Worm (Caenorhabditis elegans) whole organism, young adult: Measurements from ENCODE around the gene snu-23.

Experiments
- F52B5.7 ChIP-seq: sonication (generic microtip); optimal IDR thresholded peaks from 2 replicates; lab custom pipeline; 2016; ENCODE audit warnings: mild to moderate bottlenecking, missing genetic modification characterization, missing compliant biosample characterization
- bed-1 ChIP-seq: fragments of 200-800 bp; sonication (Bioruptor generic); IDR thresholded peaks from 2 replicates; pipeline ENCODE4 v1.3.6; 2022; ENCODE audit warnings: missing genetic modification reagents, missing genetic modification characterization, missing compliant biosample characterization
- cebp-2 ChIP-seq: fragments of 200-800 bp; sonication (Bioruptor generic); IDR thresholded peaks from 2 replicates; pipeline ENCODE4 v1.3.6; 2022; ENCODE audit warnings: missing genetic modification characterization, missing compliant biosample characterization
- nfya-1 ChIP-seq: sonication (generic microtip); optimal IDR thresholded peaks from 2 replicates; lab custom pipeline; 2017; ENCODE audit warnings: antibody characterized with exemption, missing compliant biosample characterization, missing genetic modification characterization, borderline replicate concordance; ENCODE audit not compliant: insufficient read depth
- sea-2 ChIP-seq: fragments of 200-800 bp; sonication (Bioruptor generic); IDR thresholded peaks from 2 replicates; pipeline ENCODE4 v1.3.6; 2022; ENCODE audit warnings: missing genetic modification characterization, missing compliant biosample characterization
- snpc-4 ChIP-seq, 5 experiments: fragments of 150-350 bp in 1 of 5; sonication (generic microtip) in 4 of 5; optimal IDR thresholded peaks; 2 replicates each; lab custom pipeline; 2014 to 2018; ENCODE audit warnings: missing genetic modification characterization in 5 of 5, missing biosample characterization in 3 of 5, antibody characterized with exemption in 2 of 5, mild to moderate bottlenecking in 2 of 5, missing compliant biosample characterization in 2 of 5, missing genotype in 2 of 5, moderate library complexity in 2 of 5, missing genetic modification reagents in 1 of 5
- ztf-28 ChIP-seq: fragments of 200-800 bp; sonication (Bioruptor generic); IDR thresholded peaks from 2 replicates; pipeline ENCODE4 v1.3.6; 2022; ENCODE audit warnings: missing genetic modification reagents, missing genetic modification characterization, missing compliant biosample characterization

DNA sequence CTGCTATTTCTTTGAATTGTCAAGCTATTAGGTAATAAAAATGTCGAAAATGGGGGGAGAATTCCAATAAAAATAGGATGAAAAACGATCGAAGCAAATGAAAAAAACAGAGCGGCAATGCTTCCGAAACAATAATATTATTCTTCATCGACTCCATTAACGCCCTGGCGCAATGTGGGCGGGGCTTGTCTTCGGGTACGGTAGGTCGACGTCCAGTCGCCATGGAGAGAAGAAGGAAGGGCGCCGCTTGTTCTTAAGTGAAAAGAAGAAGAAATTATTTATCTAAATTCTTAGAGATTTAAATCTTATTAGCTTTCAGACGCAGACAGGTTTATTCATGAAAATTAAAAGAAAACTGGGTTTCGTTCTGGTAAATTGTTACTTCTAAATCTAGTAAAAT lies 22.3 kb upstream of the snu-23 start:
- no peak for TF ChIP-seq bed-1 (GFP tag; lab: Robert Waterston, UW)
- TF ChIP-seq ztf-28 (GFP tag; lab: Robert Waterston, UW): no peak
- TF ChIP-seq cebp-2 (GFP tag; lab: Robert Waterston, UW): no peak
- TF ChIP-seq snpc-4 (GFP tag; optimal IDR thresholded peaks at IDR 0.05; lab: Kevin White, UChicago): no peak
- no peak for TF ChIP-seq snpc-4 (tag; optimal IDR thresholded peaks at IDR 0.05; lab: Kevin White, UChicago)
- no peak for TF ChIP-seq sea-2 (GFP tag; lab: Robert Waterston, UW)
- no peak for TF ChIP-seq F52B5.7 (tag; lab: Kevin White, UChicago)
- TF ChIP-seq nfya-1 (tag; lab: Kevin White, UChicago): no peak
